Fruit fly (Drosophila melanogaster) whole organism, embryonic: ENCODE results near the gene CG15717.

Source experiments
- Atf6 ChIP-seq: fragments of 200-800 bp; sonication (Bioruptor generic); IDR thresholded peaks from 2 replicates; pipeline ENCODE4 v1.3.6; 2022; ENCODE audit warnings: missing biosample characterization, missing genetic modification characterization
- CG10209 ChIP-seq: fragments of 200-800 bp; sonication (Bioruptor generic); optimal IDR thresholded peaks from 3 replicates; lab custom pipeline; 2017; ENCODE audit warnings: missing biosample characterization, mild to moderate bottlenecking, missing genetic modification characterization, missing genetic modification reagents
- CG10979 ChIP-seq: fragments of 200-800 bp; sonication (Bioruptor generic); optimal IDR thresholded peaks from 2 replicates; lab custom pipeline; 2018; ENCODE audit warnings: missing biosample characterization, mild to moderate bottlenecking, missing genetic modification characterization, moderate library complexity
- CG12769 ChIP-seq: fragments of 200-800 bp; sonication (Bioruptor generic); optimal IDR thresholded peaks from 2 replicates; lab custom pipeline; 2019; ENCODE audit warnings: missing biosample characterization, mild to moderate bottlenecking, missing genetic modification characterization, moderate library complexity
- CG1647 ChIP-seq: fragments of 200-800 bp; sonication (Bioruptor generic); optimal IDR thresholded peaks from 3 replicates; lab custom pipeline; 2016; ENCODE audit warnings: missing biosample characterization, missing genetic modification characterization
- CG16813 ChIP-seq: fragments of 200-800 bp; sonication (Bioruptor generic); IDR thresholded peaks from 3 replicates; pipeline ENCODE4 v1.3.6; 2022; ENCODE audit warnings: missing biosample characterization, missing genetic modification characterization; ENCODE audit not compliant: partially characterized antibody
- CG17568 ChIP-seq: fragments of 200-800 bp; sonication (Bioruptor generic); optimal IDR thresholded peaks from 2 replicates; lab custom pipeline; 2018; ENCODE audit warnings: missing biosample characterization, mild to moderate bottlenecking, missing genetic modification characterization, moderate library complexity
- CG18764 ChIP-seq: fragments of 200-800 bp; sonication (Bioruptor generic); optimal IDR thresholded peaks from 3 replicates; lab custom pipeline; 2016; ENCODE audit warnings: missing biosample characterization, missing genetic modification characterization
- CG2129 ChIP-seq: fragments of 200-800 bp; sonication (Bioruptor generic); IDR thresholded peaks from 2 replicates; pipeline ENCODE4 v1.3.6; 2022; ENCODE audit warnings: missing biosample characterization, missing genetic modification characterization; ENCODE audit not compliant: partially characterized antibody
- CG2712 ChIP-seq: fragments of 200-800 bp; optimal IDR thresholded peaks from 3 replicates; lab custom pipeline; 2019; ENCODE audit warnings: missing biosample characterization, mild to moderate bottlenecking, missing genetic modification characterization, moderate library complexity
- CG34224 ChIP-seq: fragments of 200-800 bp; sonication (Bioruptor generic); IDR thresholded peaks from 3 replicates; pipeline ENCODE4 v1.3.6; 2022; ENCODE audit warnings: missing biosample characterization, missing genetic modification characterization; ENCODE audit not compliant: partially characterized antibody
- CG34376 ChIP-seq: fragments of 200-800 bp; sonication (Bioruptor generic); optimal IDR thresholded peaks from 2 replicates; lab custom pipeline; 2018; ENCODE audit warnings: missing biosample characterization, mild to moderate bottlenecking, missing genetic modification characterization
- CG4424 ChIP-seq: fragments of 200-800 bp; sonication (Bioruptor generic); optimal IDR thresholded peaks from 3 replicates; lab custom pipeline; 2016; ENCODE audit warnings: missing biosample characterization, missing genetic modification characterization
- CG6765 ChIP-seq: fragments of 200-800 bp; sonication (Bioruptor generic); optimal IDR thresholded peaks from 3 replicates; lab custom pipeline; 2017; ENCODE audit warnings: missing biosample characterization, mild to moderate bottlenecking, missing genetic modification characterization
- CG7928 ChIP-seq: fragments of 200-800 bp; sonication (Bioruptor generic); optimal IDR thresholded peaks from 2 replicates; lab custom pipeline; 2017; ENCODE audit warnings: missing biosample characterization, mild to moderate bottlenecking, missing genetic modification characterization
- CG9609 ChIP-seq: fragments of 200-800 bp; sonication (Bioruptor generic); optimal IDR thresholded peaks from 3 replicates; lab custom pipeline; 2016; ENCODE audit warnings: missing biosample characterization, missing genetic modification characterization
- CoRest ChIP-seq: fragments of 200-800 bp; sonication (Bioruptor generic); optimal IDR thresholded peaks from 3 replicates; lab custom pipeline; 2018; ENCODE audit warnings: missing biosample characterization, mild to moderate bottlenecking, missing genetic modification characterization, moderate library complexity
- D ChIP-seq, 2 experiments: fragments of 200-800 bp in 1 of 2; fragments of >200 bp in 1 of 2; sonication (Bioruptor generic) in 1 of 2; optimal IDR thresholded peaks; 2 replicates in 1 of 2; 3 replicates in 1 of 2; lab custom pipeline; 2017; ENCODE audit warnings: mild to moderate bottlenecking in 1 of 2, missing biosample characterization in 1 of 2, missing genetic modification characterization in 1 of 2, missing genetic modification reagents in 1 of 2
- Hsf ChIP-seq: fragments of 200-800 bp; sonication (Bioruptor generic); optimal IDR thresholded peaks from 3 replicates; lab custom pipeline; 2016; ENCODE audit warnings: missing biosample characterization, missing genetic modification characterization
- Lim3 ChIP-seq: fragments of 200-800 bp; sonication (Bioruptor generic); IDR thresholded peaks from 2 replicates; pipeline ENCODE4 v1.3.6; 2022; ENCODE audit warnings: missing biosample characterization, missing genetic modification characterization
- MBD-R2 ChIP-seq: fragments of 200-800 bp; sonication (Bioruptor generic); IDR thresholded peaks from 2 replicates; pipeline ENCODE4 v1.3.6; 2022; ENCODE audit warnings: missing biosample characterization, missing genetic modification characterization
- NC2α ChIP-seq: fragments of 200-800 bp; sonication (Bioruptor generic); optimal IDR thresholded peaks from 2 replicates; lab custom pipeline; 2016; ENCODE audit warnings: missing biosample characterization, missing genetic modification characterization
- Scr ChIP-seq: fragments of 200-800 bp; sonication (Bioruptor generic); IDR thresholded peaks from 2 replicates; pipeline ENCODE4 v1.3.6; 2022; ENCODE audit warnings: missing biosample characterization, missing genetic modification characterization; ENCODE audit not compliant: partially characterized antibody
- amos ChIP-seq: fragments of 200-800 bp; sonication (Bioruptor generic); IDR thresholded peaks from 2 replicates; pipeline ENCODE4 v1.3.6; 2022; ENCODE audit warnings: missing biosample characterization, missing genetic modification characterization; ENCODE audit not compliant: partially characterized antibody
- bbx ChIP-seq: fragments of 200-800 bp; sonication (Bioruptor generic); IDR thresholded peaks from 2 replicates; pipeline ENCODE4 v1.3.6; 2022; ENCODE audit warnings: missing biosample characterization, missing genetic modification characterization; ENCODE audit not compliant: partially characterized antibody
- caup ChIP-seq: fragments of 200-800 bp; sonication (Bioruptor generic); optimal IDR thresholded peaks from 3 replicates; lab custom pipeline; 2017; ENCODE audit warnings: missing biosample characterization, mild to moderate bottlenecking, missing genetic modification characterization, moderate library complexity; ENCODE audit not compliant: severe bottlenecking
- crol ChIP-seq: fragments of 200-800 bp; sonication (Bioruptor generic); IDR thresholded peaks from 2 replicates; pipeline ENCODE4 v1.3.6; 2022; ENCODE audit warnings: missing biosample characterization, missing genetic modification characterization
- cwo ChIP-seq: fragments of 200-800 bp; sonication (Bioruptor generic); optimal IDR thresholded peaks from 3 replicates; lab custom pipeline; 2017; ENCODE audit warnings: missing biosample characterization, missing genetic modification characterization, mild to moderate bottlenecking, moderate library complexity, missing genetic modification reagents
- esg ChIP-seq: fragments of 200-800 bp; sonication (Bioruptor generic); conservative IDR thresholded peaks from 2 replicates; pipeline ENCODE4 v1.3.6; 2022; ENCODE audit warnings: missing biosample characterization, missing genetic modification characterization
- exex ChIP-seq: fragments of 200-800 bp; sonication (Bioruptor generic); optimal IDR thresholded peaks from 4 replicates; lab custom pipeline; 2018; ENCODE audit warnings: missing biosample characterization, mild to moderate bottlenecking, missing genetic modification characterization, moderate library complexity
- eyg ChIP-seq: fragments of 200-800 bp; sonication (Bioruptor generic); optimal IDR thresholded peaks from 3 replicates; lab custom pipeline; 2016; ENCODE audit warnings: missing biosample characterization, missing genetic modification characterization
- gem ChIP-seq: fragments of 200-800 bp; sonication (Bioruptor generic); optimal IDR thresholded peaks from 2 replicates; lab custom pipeline; 2019; ENCODE audit warnings: missing biosample characterization, mild to moderate bottlenecking, missing genetic modification characterization, moderate library complexity
- gfzf ChIP-seq: fragments of 200-800 bp; sonication (Bioruptor generic); optimal IDR thresholded peaks from 2 replicates; lab custom pipeline; 2016; ENCODE audit warnings: missing biosample characterization, mild to moderate bottlenecking, missing genetic modification characterization, moderate library complexity
- hb ChIP-seq: fragments of 200-800 bp; sonication (Bioruptor generic); IDR thresholded peaks from 3 replicates; pipeline ENCODE4 v1.3.6; 2022; ENCODE audit warnings: missing biosample characterization, missing genetic modification characterization; ENCODE audit not compliant: partially characterized antibody
- maf-S ChIP-seq: fragments of 200-800 bp; sonication (Bioruptor generic); optimal IDR thresholded peaks from 2 replicates; lab custom pipeline; 2016; ENCODE audit warnings: missing biosample characterization, missing genetic modification characterization
- mirr ChIP-seq: fragments of 200-800 bp; sonication (Bioruptor generic); optimal IDR thresholded peaks from 3 replicates; lab custom pipeline; 2018; ENCODE audit warnings: missing biosample characterization, mild to moderate bottlenecking, missing genetic modification characterization
- prd ChIP-seq, 3 experiments: fragments of >200 bp in 2 of 3; fragments of 200-800 bp in 1 of 3; sonication (Bioruptor generic) in 1 of 3; optimal IDR thresholded peaks in 2 of 3; IDR thresholded peaks in 1 of 3; 2 replicates in 2 of 3; 3 replicates in 1 of 3; pipeline versions ENCODE4 v1.3.6 to Lab custom; 2017 to 2022; ENCODE audit warnings: missing biosample characterization in 1 of 3, missing genetic modification characterization in 1 of 3
- psq ChIP-seq: fragments of 200-800 bp; sonication (Bioruptor generic); optimal IDR thresholded peaks from 2 replicates; lab custom pipeline; 2017; ENCODE audit warnings: missing biosample characterization, missing genetic modification characterization
- scrt ChIP-seq: fragments of 200-800 bp; sonication (Bioruptor generic); optimal IDR thresholded peaks from 2 replicates; lab custom pipeline; 2018; ENCODE audit warnings: missing biosample characterization, mild to moderate bottlenecking, missing genetic modification characterization, moderate library complexity
- slou ChIP-seq: fragments of 200-800 bp; sonication (Bioruptor generic); optimal IDR thresholded peaks from 3 replicates; lab custom pipeline; 2016; ENCODE audit warnings: missing biosample characterization, missing genetic modification characterization
- so ChIP-seq: fragments of 200-800 bp; sonication (Bioruptor generic); IDR thresholded peaks from 3 replicates; pipeline ENCODE4 v1.3.6; 2022; ENCODE audit warnings: missing biosample characterization, missing genetic modification characterization
- sob ChIP-seq: fragments of 200-800 bp; sonication (Bioruptor generic); IDR thresholded peaks from 2 replicates; pipeline ENCODE4 v1.3.6; 2022; ENCODE audit warnings: missing biosample characterization, missing genetic modification characterization
- tll ChIP-seq, 2 experiments: fragments of 200-800 bp in 1 of 2; fragments of >200 bp in 1 of 2; sonication (Bioruptor generic) in 1 of 2; optimal IDR thresholded peaks; 2 replicates each; lab custom pipeline; 2017 to 2019; ENCODE audit warnings: missing biosample characterization in 2 of 2, missing genetic modification characterization in 2 of 2, mild to moderate bottlenecking in 1 of 2, moderate library complexity in 1 of 2
- trem ChIP-seq: fragments of 200-800 bp; optimal IDR thresholded peaks from 3 replicates; lab custom pipeline; 2019; ENCODE audit warnings: missing biosample characterization, mild to moderate bottlenecking, missing genetic modification characterization, moderate library complexity
- tx ChIP-seq: fragments of 200-800 bp; sonication (Bioruptor generic); optimal IDR thresholded peaks from 2 replicates; lab custom pipeline; 2016; ENCODE audit warnings: missing biosample characterization, missing genetic modification characterization
- vnd ChIP-seq: fragments of 200-800 bp; sonication (Bioruptor generic); IDR thresholded peaks from 3 replicates; pipeline ENCODE4 v1.3.6; 2022; ENCODE audit warnings: missing biosample characterization, missing genetic modification characterization; ENCODE audit not compliant: partially characterized antibody
- zfh1 ChIP-seq: fragments of 200-800 bp; sonication (Bioruptor generic); IDR thresholded peaks from 3 replicates; pipeline ENCODE4 v1.3.6; 2022; ENCODE audit warnings: missing biosample characterization, missing genetic modification characterization
- zfh2 ChIP-seq: fragments of 200-800 bp; sonication (Bioruptor generic); optimal IDR thresholded peaks from 2 replicates; lab custom pipeline; 2016; ENCODE audit warnings: missing biosample characterization, missing genetic modification characterization

Gene CG15717

dm6 chrX:13090656-13091261 lies 38.0 kb upstream of the CG15717 start, which contains the start of gene lic (continued):
- no peak for TF ChIP-seq CG17568 (GFP tag; lab: Kevin White, UChicago)
- TF ChIP-seq caup (GFP tag; lab: Kevin White, UChicago) = no peak
- TF ChIP-seq hb (GFP tag; lab: Robert Waterston, UW) = peak; percentile 77
- TF ChIP-seq sob (GFP tag; lab: Robert Waterston, UW) = no peak
- TF ChIP-seq vnd = peak; percentile 71
- no peak for TF ChIP-seq prd (optimal IDR thresholded peaks at IDR 0.05; lab: Kevin White, UChicago)
- no peak for TF ChIP-seq prd (GFP tag; IDR thresholded peaks at IDR 0.05; lab: Robert Waterston, UW)
- no peak for TF ChIP-seq slou
- peak; percentile 81 for TF ChIP-seq CG16813 (GFP tag; lab: Robert Waterston, UW)
- no peak for TF ChIP-seq CG2712 (tag; lab: Kevin White, UChicago)
- TF ChIP-seq scrt (GFP tag; lab: Kevin White, UChicago) = no peak
- no peak for TF ChIP-seq zfh1 (GFP tag; lab: Robert Waterston, UW)
- TF ChIP-seq Lim3 (GFP tag; lab: Robert Waterston, UW) = no peak
- TF ChIP-seq CG2129 (GFP tag; lab: Robert Waterston, UW) = peak; percentile 46; the same call in 1 of the 2 replicates
- no peak for TF ChIP-seq trem (tag; lab: Kevin White, UChicago)
- no peak for TF ChIP-seq CG4424 (GFP tag; lab: Kevin White, UChicago)
- TF ChIP-seq CoRest (tag; lab: Kevin White, UChicago) = peak; percentile 4
- TF ChIP-seq tx (GFP tag; lab: Kevin White, UChicago) = no peak
- no peak for TF ChIP-seq CG9609
- peak; percentile 42 for TF ChIP-seq MBD-R2 (GFP tag; lab: Robert Waterston, UW)
- TF ChIP-seq CG6765 (GFP tag; lab: Kevin White, UChicago) = no peak
- TF ChIP-seq NC2α (GFP tag; lab: Kevin White, UChicago) = no peak
- no peak for TF ChIP-seq D (optimal IDR thresholded peaks at IDR 0.05; lab: Kevin White, UChicago)
- TF ChIP-seq D (GFP tag; optimal IDR thresholded peaks at IDR 0.05; lab: Kevin White, UChicago) = no peak
- no peak for TF ChIP-seq maf-S
- TF ChIP-seq CG34224 (GFP tag; lab: Robert Waterston, UW) = peak; percentile 82
- TF ChIP-seq gem (tag; lab: Kevin White, UChicago) = peak; percentile 2
- no peak for TF ChIP-seq Atf6 (GFP tag; lab: Robert Waterston, UW)
- no peak for TF ChIP-seq exex (tag; lab: Kevin White, UChicago)
- TF ChIP-seq tll (GFP tag; optimal IDR thresholded peaks at IDR 0.05; lab: Kevin White, UChicago) = no peak
- peak; percentile 89 for TF ChIP-seq bbx (GFP tag; lab: Robert Waterston, UW)
- TF ChIP-seq CG10209 (GFP tag; lab: Kevin White, UChicago) = no peak
- TF ChIP-seq CG10979 = no peak
- no peak for TF ChIP-seq CG12769 (tag; lab: Kevin White, UChicago)
- TF ChIP-seq cwo = no peak
- no peak for TF ChIP-seq CG34376 (GFP tag; lab: Kevin White, UChicago)
- TF ChIP-seq amos (GFP tag; lab: Robert Waterston, UW) = peak; percentile 87
- TF ChIP-seq so (GFP tag; lab: Robert Waterston, UW) = no peak
- no peak for TF ChIP-seq esg (GFP tag; lab: Robert Waterston, UW)
- TF ChIP-seq CG18764 (GFP tag; lab: Kevin White, UChicago) = no peak
- no peak for TF ChIP-seq psq
- no peak for TF ChIP-seq CG7928 (GFP tag; lab: Kevin White, UChicago)
- no peak for TF ChIP-seq crol (GFP tag; lab: Robert Waterston, UW)
- TF ChIP-seq gfzf (GFP tag; lab: Kevin White, UChicago) = peak; percentile 29
- TF ChIP-seq Scr = peak; percentile 62
- TF ChIP-seq CG1647 (GFP tag; lab: Kevin White, UChicago) = no peak
- TF ChIP-seq eyg (GFP tag; lab: Kevin White, UChicago) = no peak
- TF ChIP-seq mirr = no peak
- TF ChIP-seq zfh2 (GFP tag; lab: Kevin White, UChicago) = no peak
- TF ChIP-seq Hsf (GFP tag; lab: Kevin White, UChicago) = no peak
